Fruit fly (Drosophila melanogaster) Kc167 (cell line): Measurements from ENCODE around the gene SoxN.

Source experiments
- insv ChIP-seq: fragments of >200 bp; optimal IDR thresholded peaks from 3 replicates; lab custom pipeline; 2018; ENCODE audit warnings: missing external identifiers
- psq ChIP-seq: fragments of >200 bp; optimal IDR thresholded peaks from 2 replicates; lab custom pipeline; 2017; ENCODE audit warnings: missing external identifiers

- TF ChIP-seq psq (lab: Kevin White, UChicago), result no peak
- TF ChIP-seq insv (lab: Kevin White, UChicago), result no peak
Observed at dm6 chr2L:8857752-8858151, 32.3 kb downstream of the SoxN start.
